Worm (Caenorhabditis elegans) whole organism, L3 larva: Measurements from ENCODE around the gene F59E12.17.

Experiments used
- R02D3.7 ChIP-seq: fragments of 150-350 bp; optimal IDR thresholded peaks from 2 replicates; lab custom pipeline; 2014; ENCODE audit warnings: missing biosample characterization, missing genetic modification characterization
- aly-2 ChIP-seq: fragments of 150-350 bp; optimal IDR thresholded peaks from 2 replicates; lab custom pipeline; 2014; ENCODE audit warnings: missing biosample characterization, missing genetic modification characterization
- ceh-28 ChIP-seq: fragments of 150-350 bp; optimal IDR thresholded peaks from 2 replicates; lab custom pipeline; 2014; ENCODE audit warnings: missing biosample characterization, missing genetic modification reagents, missing genetic modification characterization
- ceh-82 ChIP-seq: fragments of 150-350 bp; optimal IDR thresholded peaks from 2 replicates; lab custom pipeline; 2014; ENCODE audit warnings: missing biosample characterization, missing genetic modification characterization
- elt-2 ChIP-seq: sonication (generic microtip); optimal IDR thresholded peaks from 2 replicates; lab custom pipeline; 2016; ENCODE audit warnings: missing genetic modification reagents, mild to moderate bottlenecking, missing genetic modification characterization, missing compliant biosample characterization
- nhr-76 ChIP-seq: fragments of 150-350 bp; sonication (generic microtip); optimal IDR thresholded peaks from 5 replicates; lab custom pipeline; 2014; ENCODE audit warnings: missing biosample characterization, missing genetic modification characterization
- zag-1 ChIP-seq: fragments of 150-350 bp; optimal IDR thresholded peaks from 2 replicates; lab custom pipeline; 2014; ENCODE audit warnings: missing biosample characterization, missing genetic modification characterization

DNA sequence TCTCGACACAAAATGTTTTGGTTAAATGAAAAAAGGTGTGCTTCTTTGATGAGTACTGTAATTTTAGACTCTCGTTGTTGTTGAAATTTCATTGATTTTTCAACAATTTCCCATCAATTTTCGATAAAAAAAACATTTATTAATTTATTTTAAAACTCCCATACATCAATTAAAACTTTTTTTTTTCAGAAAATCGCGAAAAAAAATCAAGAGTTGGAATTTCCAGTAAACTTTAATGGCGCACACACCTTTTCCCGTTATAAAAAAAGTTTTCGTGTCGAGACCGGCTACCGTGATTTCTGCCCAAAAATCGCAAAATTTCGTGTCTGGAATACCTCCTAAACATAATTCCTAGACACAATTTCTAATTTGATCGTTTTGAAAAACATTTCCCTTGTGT lies 45.5 kb upstream of the F59E12.17 start, which contains the start of gene C25H3.14:
- no peak for TF ChIP-seq R02D3.7
- TF ChIP-seq nhr-76 (tag; lab: Kevin White, UChicago): no peak
- no peak for TF ChIP-seq elt-2
- no peak for TF ChIP-seq ceh-28 (tag; lab: Kevin White, UChicago)
- no peak for TF ChIP-seq aly-2 (tag; lab: Kevin White, UChicago)
- no peak for TF ChIP-seq ceh-82 (tag; lab: Kevin White, UChicago)
- no peak for TF ChIP-seq zag-1 (tag; lab: Kevin White, UChicago)
